Worm (Caenorhabditis elegans) whole organism, young adult: ENCODE data around the gene T02E9.6.

Experiments used
- B0261.1 ChIP-seq: sonication (generic microtip); optimal IDR thresholded peaks from 2 replicates; lab custom pipeline; 2016; ENCODE audit warnings: mild to moderate bottlenecking, missing genetic modification characterization, moderate library complexity, missing compliant biosample characterization
- F10E7.11 ChIP-seq: sonication (generic microtip); optimal IDR thresholded peaks from 2 replicates; lab custom pipeline; 2017; ENCODE audit warnings: mild to moderate bottlenecking, missing genetic modification characterization, moderate library complexity, missing compliant biosample characterization
- Y56A3A.18 ChIP-seq: fragments of 200-800 bp; sonication (Bioruptor generic); IDR thresholded peaks from 2 replicates; pipeline ENCODE4 v1.3.6; 2022; ENCODE audit warnings: missing genetic modification reagents, missing genetic modification characterization, missing compliant biosample characterization
- Y79H2A.3 ChIP-seq: fragments of 200-800 bp; sonication (Bioruptor generic); conservative IDR thresholded peaks from 2 replicates; pipeline ENCODE4 v1.3.6; 2022; ENCODE audit warnings: missing genetic modification reagents, missing genetic modification characterization, missing compliant biosample characterization
- Y95B8A.8 ChIP-seq: fragments of 200-800 bp; sonication (Bioruptor generic); IDR thresholded peaks from 2 replicates; pipeline ENCODE4 v1.3.6; 2022; ENCODE audit warnings: missing genetic modification reagents, missing genetic modification characterization, missing compliant biosample characterization
- ZK185.1 ChIP-seq: sonication (generic microtip); optimal IDR thresholded peaks from 2 replicates; lab custom pipeline; 2016; ENCODE audit warnings: mild to moderate bottlenecking, missing genetic modification characterization, missing compliant biosample characterization; ENCODE audit not compliant: poor library complexity, severe bottlenecking
- aptf-2 ChIP-seq: fragments of 200-800 bp; sonication (Bioruptor generic); conservative IDR thresholded peaks from 2 replicates; pipeline ENCODE4 v1.3.6; 2022; ENCODE audit warnings: missing genetic modification reagents, missing genetic modification characterization, missing compliant biosample characterization
- attf-3 ChIP-seq: fragments of 200-800 bp; sonication (Bioruptor generic); conservative IDR thresholded peaks from 2 replicates; pipeline ENCODE4 v1.3.6; 2022; ENCODE audit warnings: missing genetic modification reagents, missing genetic modification characterization, missing compliant biosample characterization
- ceh-27 ChIP-seq: fragments of 200-800 bp; sonication (Bioruptor generic); optimal IDR thresholded peaks from 2 replicates; lab custom pipeline; 2018; ENCODE audit warnings: mild to moderate bottlenecking, missing genetic modification characterization, moderate library complexity, missing compliant biosample characterization
- ceh-40 ChIP-seq: fragments of 200-800 bp; sonication (Bioruptor generic); IDR thresholded peaks from 2 replicates; pipeline ENCODE4 v1.3.6; 2022; ENCODE audit warnings: missing genetic modification characterization, missing compliant biosample characterization
- ceh-79 ChIP-seq: sonication (generic microtip); optimal IDR thresholded peaks from 2 replicates; lab custom pipeline; 2017; ENCODE audit warnings: mild to moderate bottlenecking, missing genetic modification characterization, missing compliant biosample characterization
- ceh-91 ChIP-seq: fragments of 200-800 bp; sonication (Bioruptor generic); IDR thresholded peaks from 2 replicates; pipeline ENCODE4 v1.3.6; 2022; ENCODE audit warnings: missing genetic modification reagents, missing genetic modification characterization, missing compliant biosample characterization
- chd-7 ChIP-seq: sonication (generic microtip); optimal IDR thresholded peaks from 2 replicates; lab custom pipeline; 2016; ENCODE audit warnings: mild to moderate bottlenecking, missing genetic modification characterization, moderate library complexity, missing compliant biosample characterization
- dpl-1 ChIP-seq: fragments of 150-350 bp; optimal IDR thresholded peaks from 2 replicates; lab custom pipeline; 2014; ENCODE audit warnings: missing biosample characterization, missing genetic modification reagents, missing genetic modification characterization
- egl-44 ChIP-seq: fragments of 200-800 bp; sonication (Bioruptor generic); IDR thresholded peaks from 2 replicates; pipeline ENCODE4 v1.3.6; 2022; ENCODE audit warnings: missing genetic modification reagents, missing genetic modification characterization, missing compliant biosample characterization
- egrh-3 ChIP-seq: fragments of 200-800 bp; sonication (Bioruptor generic); IDR thresholded peaks from 2 replicates; pipeline ENCODE4 v1.3.6; 2022; ENCODE audit warnings: missing genetic modification reagents, missing genetic modification characterization, missing compliant biosample characterization
- ekl-4 ChIP-seq: fragments of 200-800 bp; sonication (Bioruptor generic); IDR thresholded peaks from 2 replicates; pipeline ENCODE4 v1.3.6; 2022; ENCODE audit warnings: missing genetic modification reagents, missing genetic modification characterization, missing compliant biosample characterization
- ets-4 ChIP-seq: fragments of 200-800 bp; sonication (Bioruptor generic); optimal IDR thresholded peaks from 2 replicates; lab custom pipeline; 2018; ENCODE audit warnings: mild to moderate bottlenecking, missing genetic modification characterization, missing compliant biosample characterization
- hlh-12 ChIP-seq: sonication (generic microtip); optimal IDR thresholded peaks from 2 replicates; lab custom pipeline; 2016; ENCODE audit warnings: missing genetic modification characterization, missing compliant biosample characterization
- hmg-1.2 ChIP-seq: fragments of 200-800 bp; sonication (Bioruptor generic); IDR thresholded peaks from 2 replicates; pipeline ENCODE4 v1.3.6; 2022; ENCODE audit warnings: missing genetic modification reagents, missing genetic modification characterization, missing compliant biosample characterization
- let-526 ChIP-seq: fragments of 200-800 bp; sonication (Bioruptor generic); IDR thresholded peaks from 2 replicates; pipeline ENCODE4 v1.3.6; 2022; ENCODE audit warnings: missing genetic modification reagents, missing genetic modification characterization, missing compliant biosample characterization
- lin-40 ChIP-seq: sonication (generic microtip); optimal IDR thresholded peaks from 2 replicates; lab custom pipeline; 2016; ENCODE audit warnings: missing genetic modification characterization, mild to moderate bottlenecking, missing compliant biosample characterization, missing genotype, missing genetic modification reagents
- lin-54 ChIP-seq: fragments of 200-800 bp; sonication (Bioruptor generic); optimal IDR thresholded peaks from 2 replicates; lab custom pipeline; 2018; ENCODE audit warnings: mild to moderate bottlenecking, missing genetic modification characterization, missing compliant biosample characterization
- lir-1 ChIP-seq: fragments of 200-800 bp; sonication (Bioruptor generic); conservative IDR thresholded peaks from 2 replicates; pipeline ENCODE4 v1.3.6; 2022; ENCODE audit warnings: missing genetic modification reagents, missing genetic modification characterization, missing compliant biosample characterization
- lsy-27 ChIP-seq: sonication (generic microtip); optimal IDR thresholded peaks from 2 replicates; lab custom pipeline; 2017; ENCODE audit warnings: missing genetic modification characterization, mild to moderate bottlenecking, missing compliant biosample characterization, antibody characterized with exemption, missing genotype, borderline replicate concordance; ENCODE audit not compliant: insufficient read depth
- madf-10 ChIP-seq: sonication (generic microtip); optimal IDR thresholded peaks from 2 replicates; lab custom pipeline; 2016; ENCODE audit warnings: mild to moderate bottlenecking, missing genetic modification characterization, missing compliant biosample characterization
- nfyb-1 ChIP-seq: fragments of 200-800 bp; sonication (Bioruptor generic); IDR thresholded peaks from 2 replicates; pipeline ENCODE4 v1.3.6; 2022; ENCODE audit warnings: missing genetic modification reagents, missing genetic modification characterization, missing compliant biosample characterization
- nhr-90 ChIP-seq: sonication (generic microtip); optimal IDR thresholded peaks from 2 replicates; lab custom pipeline; 2016; ENCODE audit warnings: missing genotype, mild to moderate bottlenecking, missing genetic modification characterization, missing compliant biosample characterization
- pha-4 ChIP-seq: fragments of 150-350 bp; sonication (generic microtip); optimal IDR thresholded peaks from 2 replicates; lab custom pipeline; 2014; ENCODE audit warnings: missing biosample characterization, missing genetic modification reagents, missing genetic modification characterization
- rcor-1 ChIP-seq: fragments of 200-800 bp; sonication (Bioruptor generic); IDR thresholded peaks from 2 replicates; pipeline ENCODE4 v1.3.6; 2022; ENCODE audit warnings: missing genetic modification reagents, missing genetic modification characterization, missing compliant biosample characterization
- rpc-1 ChIP-seq, 2 experiments: fragments of 150-350 bp in 1 of 2; sonication (generic microtip) in 1 of 2; optimal IDR thresholded peaks; 2 replicates each; lab custom pipeline; 2014 to 2018; ENCODE audit warnings: missing biosample characterization in 1 of 2, missing genetic modification characterization in 1 of 2, missing genetic modification reagents in 1 of 2, missing genotype in 1 of 2
- somi-1 ChIP-seq: fragments of 200-800 bp; sonication (Bioruptor generic); optimal IDR thresholded peaks from 2 replicates; lab custom pipeline; 2018; ENCODE audit warnings: mild to moderate bottlenecking, missing genetic modification characterization, missing compliant biosample characterization
- tbx-9 ChIP-seq: sonication (generic microtip); optimal IDR thresholded peaks from 2 replicates; lab custom pipeline; 2016; ENCODE audit warnings: borderline replicate concordance, missing genetic modification characterization, inconsistent platforms, missing compliant biosample characterization
- unc-130 ChIP-seq: sonication (generic microtip); optimal IDR thresholded peaks from 2 replicates; lab custom pipeline; 2016; ENCODE audit warnings: missing genetic modification reagents, missing genetic modification characterization, missing compliant biosample characterization
- unc-62 ChIP-seq: fragments of 150-350 bp; optimal IDR thresholded peaks from 2 replicates; lab custom pipeline; 2014; ENCODE audit warnings: missing biosample characterization, missing genetic modification reagents, missing genetic modification characterization
- xnd-1 ChIP-seq: sonication (generic microtip); optimal IDR thresholded peaks from 2 replicates; lab custom pipeline; 2016; ENCODE audit warnings: missing genotype, missing genetic modification reagents, missing genetic modification characterization, missing compliant biosample characterization
- ztf-26 ChIP-seq: sonication (generic microtip); optimal IDR thresholded peaks from 2 replicates; lab custom pipeline; 2017; ENCODE audit warnings: missing genetic modification characterization, missing compliant biosample characterization

T02E9.6 gene

DNA sequence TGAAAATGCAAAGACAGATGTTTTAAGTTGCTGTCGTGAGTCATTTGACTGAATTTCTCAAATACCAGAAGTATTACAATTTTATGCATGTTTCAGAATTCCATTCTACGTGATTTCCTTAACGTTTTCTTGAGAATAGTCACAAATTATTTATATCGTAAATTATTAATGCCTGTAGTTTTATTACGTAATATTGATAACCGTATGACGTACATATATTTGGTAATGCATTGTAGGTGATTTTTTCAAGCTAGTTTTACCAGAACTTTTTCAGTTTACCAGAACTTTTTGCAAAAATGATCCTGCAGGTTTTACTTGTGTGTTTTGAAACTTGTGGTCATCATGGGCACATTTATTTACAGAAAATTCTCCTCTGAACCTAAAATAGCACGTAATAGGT lies 39.8 kb upstream of the T02E9.6 start:
- TF ChIP-seq nhr-90 (tag; lab: Kevin White, UChicago) (no peak), ztf-26 (no peak), rcor-1 (GFP tag; lab: Robert Waterston, UW) (no peak), egrh-3 (GFP tag; lab: Robert Waterston, UW) (no peak), Y79H2A.3 (GFP tag; lab: Robert Waterston, UW) (no peak), F10E7.11 (tag; lab: Kevin White, UChicago) (no peak), lsy-27 (tag; lab: Kevin White, UChicago) (no peak), unc-130 (GFP tag; lab: Kevin White, UChicago) (no peak), aptf-2 (no peak), chd-7 (tag; lab: Kevin White, UChicago) (no peak), ekl-4 (GFP tag; lab: Robert Waterston, UW) (no peak), lin-54 (GFP tag; lab: Kevin White, UChicago) (no peak), egl-44 (GFP tag; lab: Robert Waterston, UW) (no peak), lin-40 (tag; lab: Kevin White, UChicago) (no peak), ceh-40 (GFP tag; lab: Robert Waterston, UW) (no peak), hlh-12 (no peak), Y56A3A.18 (GFP tag; lab: Robert Waterston, UW) (no peak), ceh-79 (tag; lab: Kevin White, UChicago) (no peak), rpc-1 (optimal IDR thresholded peaks at IDR 0.05; lab: Kevin White, UChicago) (no peak), rpc-1 (tag; optimal IDR thresholded peaks at IDR 0.05; lab: Kevin White, UChicago) (no peak), unc-62 (GFP tag; lab: Kevin White, UChicago) (no peak)
- TF ChIP-seq, all 124 proteins: peak for 0

DNA sequence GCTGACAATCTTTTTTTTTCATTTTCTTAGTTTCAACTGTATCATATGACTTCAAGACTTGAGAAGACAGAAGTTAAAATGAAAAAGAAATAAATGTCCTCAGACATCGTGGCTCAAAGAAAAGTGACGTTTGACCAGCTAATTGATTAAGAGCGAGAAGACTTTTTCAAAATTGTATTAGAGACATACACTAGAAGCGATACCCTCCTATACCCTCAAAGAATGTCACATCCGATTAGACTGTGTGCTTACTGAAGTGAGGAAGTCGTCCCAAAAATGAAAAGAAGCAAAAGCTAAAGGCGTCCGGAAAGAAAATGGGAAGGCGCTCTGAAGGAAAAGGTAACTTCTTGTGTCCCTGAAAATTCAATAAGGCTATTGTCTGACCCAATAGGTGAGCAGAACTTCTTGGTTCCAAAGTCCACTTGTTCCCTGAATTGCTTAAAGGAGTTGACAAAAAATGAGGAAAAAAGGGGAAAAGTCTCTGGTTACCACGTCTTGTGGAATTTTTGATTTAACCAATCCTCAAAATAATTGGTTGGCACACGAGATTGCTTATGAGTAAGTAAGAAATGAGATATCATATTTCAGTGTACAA lies 38.3 kb upstream of the T02E9.6 start:
- TF ChIP-seq hmg-1.2 (GFP tag; lab: Robert Waterston, UW) (no peak), tbx-9 (tag; lab: Kevin White, UChicago) (no peak), ztf-26 (no peak), let-526 (GFP tag; lab: Robert Waterston, UW) (no peak)

DNA sequence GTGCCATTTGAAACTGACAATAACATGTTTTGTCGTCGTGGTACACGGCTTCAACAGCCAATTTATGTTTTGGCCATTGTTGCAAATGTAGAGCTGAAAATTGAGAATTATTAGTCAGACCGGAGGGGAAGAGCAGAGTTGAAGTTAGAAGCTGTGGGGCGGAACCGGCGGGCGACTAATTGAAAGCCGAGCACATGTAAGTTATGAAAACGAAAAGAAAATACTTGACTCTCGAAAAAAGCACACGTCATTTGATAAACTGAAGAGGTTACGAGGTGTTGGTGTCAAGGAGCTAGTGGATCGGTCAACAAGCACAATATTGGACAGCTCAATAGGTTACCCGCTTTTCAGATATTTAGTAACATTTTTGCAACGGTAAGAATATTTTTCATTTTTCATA lies 32.0 kb upstream of the T02E9.6 start, which contains the start of gene dop-5:
Gene dop-5, minus strand, starts transcription at position 101 of the 400 bp plus-strand sequence.
- TF ChIP-seq pha-4 (no peak), ets-4 (no peak), nfyb-1 (GFP tag; lab: Robert Waterston, UW) (no peak), somi-1 (GFP tag; lab: Kevin White, UChicago) (no peak), dpl-1 (GFP tag; lab: Kevin White, UChicago) (no peak), madf-10 (tag; lab: Kevin White, UChicago) (no peak), ceh-27 (GFP tag; lab: Kevin White, UChicago) (no peak), B0261.1 (no peak), attf-3 (GFP tag; lab: Robert Waterston, UW) (no peak), xnd-1 (no peak), lir-1 (GFP tag; lab: Robert Waterston, UW) (no peak), ceh-91 (GFP tag; lab: Robert Waterston, UW) (no peak), Y95B8A.8 (GFP tag; lab: Robert Waterston, UW) (no peak), ZK185.1 (no peak)
